Fruit fly (Drosophila melanogaster) whole organism: ENCODE measurements around the gene opa.

ENCODE experiments used
- CG8478 ChIP-seq: fragments of >200 bp; optimal IDR thresholded peaks from 2 replicates; lab custom pipeline; 2018; ENCODE audit warnings: inconsistent platforms
- Dll ChIP-seq: fragments of >200 bp; optimal IDR thresholded peaks from 2 replicates; lab custom pipeline; 2017
- EcR ChIP-seq, 2 experiments: fragments of >200 bp; optimal IDR thresholded peaks; 2 replicates each; lab custom pipeline; 2017; ENCODE audit warnings: missing biosample characterization in 2 of 2, missing genetic modification characterization in 2 of 2, missing genetic modification reagents in 2 of 2
- pan ChIP-seq: fragments of >200 bp; optimal IDR thresholded peaks from 2 replicates; lab custom pipeline; 2017
- psq ChIP-seq: fragments of >200 bp; optimal IDR thresholded peaks from 2 replicates; lab custom pipeline; 2017
- usp ChIP-seq: fragments of >200 bp; optimal IDR thresholded peaks from 2 replicates; lab custom pipeline; 2017; ENCODE audit warnings: missing biosample characterization, missing genetic modification characterization, mixed read lengths

The opa gene

DNA sequence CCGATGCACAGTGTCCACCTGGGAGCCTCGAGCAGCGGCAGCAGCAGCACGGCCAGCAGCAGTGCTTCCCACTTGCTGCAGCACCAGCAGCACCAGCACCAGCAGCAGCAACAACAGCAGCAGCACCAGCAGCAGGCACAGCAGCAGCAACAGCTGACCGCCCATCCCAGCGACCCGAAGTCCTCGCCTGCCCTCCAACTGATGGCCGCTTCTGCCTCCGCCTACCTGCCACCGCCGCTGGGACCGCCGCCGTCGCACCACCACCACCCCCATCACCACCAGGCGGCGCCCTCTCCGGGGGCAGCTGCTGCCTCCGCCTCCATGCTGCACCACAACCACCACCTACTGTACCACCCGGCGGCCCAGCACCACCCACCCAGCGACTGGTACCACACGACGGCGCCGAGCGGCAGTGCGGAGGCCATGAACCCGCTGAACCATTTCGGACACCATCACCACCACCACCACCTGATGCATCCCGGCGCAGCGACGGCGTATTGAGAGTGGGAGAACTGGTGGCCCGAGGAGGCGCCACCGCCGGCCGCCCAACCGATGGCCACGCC, 16.1 kb downstream of the opa start:
- TF ChIP-seq usp (GFP tag; lab: Kevin White, UChicago), result no peak
- no peak for TF ChIP-seq EcR (GFP tag; optimal IDR thresholded peaks at IDR 0.05; lab: Kevin White, UChicago)
- TF ChIP-seq psq (lab: Kevin White, UChicago), result no peak

dm6 chr3R:4873756-4874155, 21.1 kb downstream of the opa start:
- TF ChIP-seq CG8478 (lab: Kevin White, UChicago) (no peak), psq (lab: Kevin White, UChicago) (no peak), pan (lab: Kevin White, UChicago) (no peak), Dll (no peak), usp (GFP tag; lab: Kevin White, UChicago) (no peak), EcR (GFP tag; optimal IDR thresholded peaks at IDR 0.05; lab: Kevin White, UChicago) (no peak)

dm6 chr3R:4878433-4878832, 25.8 kb downstream of the opa start, which contains the start of gene laf:
Gene laf (minus strand): TSS chr3R:4878533.
- TF ChIP-seq pan (lab: Kevin White, UChicago) (no peak), CG8478 (lab: Kevin White, UChicago) (no peak), psq (lab: Kevin White, UChicago) (no peak), usp (GFP tag; lab: Kevin White, UChicago) (no peak), EcR (GFP tag; optimal IDR thresholded peaks at IDR 0.05; lab: Kevin White, UChicago) (no peak), Dll (no peak)

DNA sequence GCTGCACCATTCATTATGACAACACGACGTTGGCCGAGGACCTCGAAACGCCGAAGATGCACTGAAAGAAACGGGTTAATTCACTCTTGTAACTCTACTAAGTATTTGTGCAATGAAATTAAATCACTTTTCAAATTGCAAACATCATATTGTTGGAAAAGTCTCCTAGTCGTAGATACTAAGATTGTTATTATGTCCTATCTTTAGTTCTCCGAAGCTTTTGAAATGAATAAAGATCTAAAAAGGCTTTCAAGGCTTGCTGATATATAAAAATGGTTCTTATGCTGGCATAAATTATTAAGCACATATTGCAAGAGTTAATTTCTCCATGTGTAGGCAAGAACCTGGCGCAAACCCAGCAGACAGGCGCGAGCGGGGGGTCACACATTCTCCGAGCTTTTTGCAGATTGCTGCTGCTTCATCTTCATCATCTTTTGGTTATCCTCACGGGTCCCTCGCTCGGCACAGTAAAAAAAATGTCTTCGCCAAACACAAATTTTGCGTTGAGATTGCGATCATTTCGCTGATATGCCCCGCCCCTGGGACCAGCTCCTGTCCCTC, 30.7 kb downstream of the opa start:
- TF ChIP-seq EcR (GFP tag; optimal IDR thresholded peaks at IDR 0.05; lab: Kevin White, UChicago) (no peak), pan (lab: Kevin White, UChicago) (no peak), Dll (no peak), CG8478 (lab: Kevin White, UChicago) (no peak), usp (GFP tag; lab: Kevin White, UChicago) (no peak), psq (lab: Kevin White, UChicago) (no peak)

dm6 chr3R:4883864-4884263, 31.3 kb downstream of the opa start:
- TF ChIP-seq psq (lab: Kevin White, UChicago) (no peak), usp (GFP tag; lab: Kevin White, UChicago) (no peak), Dll (no peak), EcR (GFP tag; optimal IDR thresholded peaks at IDR 0.05; lab: Kevin White, UChicago) (no peak), pan (lab: Kevin White, UChicago) (no peak), CG8478 (lab: Kevin White, UChicago) (no peak)

dm6 chr3R:4886086-4886812, 33.6 kb downstream of the opa start:
- TF ChIP-seq EcR (GFP tag; optimal IDR thresholded peaks at IDR 0.05; lab: Kevin White, UChicago), result no peak
- no peak for TF ChIP-seq usp (GFP tag; lab: Kevin White, UChicago)
- no peak for TF ChIP-seq psq (lab: Kevin White, UChicago)
- TF ChIP-seq pan (lab: Kevin White, UChicago), result no peak
- TF ChIP-seq Dll, result no peak
- TF ChIP-seq CG8478 (lab: Kevin White, UChicago), result no peak

DNA sequence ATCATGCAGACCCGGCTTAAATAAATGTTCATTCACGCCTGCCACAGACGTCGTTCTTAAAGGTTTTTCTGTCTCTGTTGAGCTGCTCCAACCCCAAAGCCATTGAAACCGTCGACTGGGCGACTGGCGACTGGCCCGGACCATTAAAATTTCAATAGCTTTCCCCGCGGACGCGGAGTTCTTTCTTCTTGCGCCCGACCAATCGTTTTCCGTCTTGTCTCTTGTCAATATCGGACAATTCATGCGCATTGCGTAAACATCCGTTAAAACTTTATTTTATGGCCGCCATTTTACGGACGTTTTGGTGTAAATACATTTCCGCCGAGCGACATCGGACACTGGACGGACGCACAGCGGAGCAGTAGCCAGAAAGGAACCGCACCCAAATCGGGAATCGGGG, 42.9 kb downstream of the opa start:
- TF ChIP-seq EcR (GFP tag; optimal IDR thresholded peaks at IDR 0.05; lab: Kevin White, UChicago) (no peak), pan (lab: Kevin White, UChicago) (no peak), Dll (no peak), psq (lab: Kevin White, UChicago) (no peak), usp (GFP tag; lab: Kevin White, UChicago) (no peak), CG8478 (lab: Kevin White, UChicago) (no peak)

- TF ChIP-seq EcR (GFP tag; optimal IDR thresholded peaks at IDR 0.05; lab: Kevin White, UChicago) (no peak), CG8478 (lab: Kevin White, UChicago) (no peak), pan (lab: Kevin White, UChicago) (no peak), usp (GFP tag; lab: Kevin White, UChicago) (no peak), Dll (no peak), psq (lab: Kevin White, UChicago) (no peak)
These were observed 44.3 kb downstream of the opa start for dm6 chr3R:4896946-4897345.

DNA sequence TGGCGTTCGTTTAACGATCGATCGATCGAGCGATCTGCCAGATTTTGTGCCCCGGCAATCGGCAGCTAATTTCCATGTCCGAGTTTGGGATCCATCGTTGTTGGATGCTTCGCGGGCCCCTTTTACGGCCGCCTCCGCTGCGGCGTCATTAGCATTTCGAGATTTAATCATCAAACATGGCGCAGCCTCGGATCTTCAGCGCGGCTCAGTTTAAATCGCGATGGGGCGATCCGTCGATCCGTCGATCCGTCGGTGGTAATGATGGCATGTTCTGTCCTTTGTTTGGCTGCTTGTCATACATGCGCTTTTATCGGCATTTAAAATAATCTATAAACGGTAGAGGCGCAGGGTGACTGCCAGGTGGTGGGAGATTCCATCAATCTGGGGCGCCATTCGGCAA, 47.8 kb downstream of the opa start:
- TF ChIP-seq usp (GFP tag; lab: Kevin White, UChicago) (no peak), CG8478 (lab: Kevin White, UChicago) (no peak), Dll (no peak), psq (lab: Kevin White, UChicago) (no peak), EcR (GFP tag; optimal IDR thresholded peaks at IDR 0.05; lab: Kevin White, UChicago) (no peak), pan (lab: Kevin White, UChicago) (no peak)

DNA sequence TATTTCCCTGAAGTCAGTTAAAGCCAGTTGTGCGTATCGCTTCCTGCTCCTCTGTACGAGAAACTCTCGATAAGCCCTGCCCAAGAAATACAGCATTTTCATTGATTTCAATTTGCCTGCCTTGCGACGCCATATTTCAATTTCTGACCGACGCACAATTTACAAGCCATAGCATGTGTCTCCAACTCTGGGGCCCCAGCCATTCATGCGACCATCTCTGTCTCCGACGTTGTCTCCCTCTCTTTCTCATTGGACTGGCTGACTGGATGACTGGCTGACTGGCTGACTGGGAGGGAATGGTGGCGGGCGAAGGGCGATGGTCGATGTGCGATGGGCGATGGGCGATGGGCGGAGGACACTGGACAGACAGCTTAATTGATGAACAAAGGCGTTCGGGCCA, 48.6 kb downstream of the opa start:
- no peak for TF ChIP-seq CG8478 (lab: Kevin White, UChicago)
- no peak for TF ChIP-seq psq (lab: Kevin White, UChicago)
- no peak for TF ChIP-seq pan (lab: Kevin White, UChicago)
- no peak for TF ChIP-seq Dll
- no peak for TF ChIP-seq EcR (GFP tag; optimal IDR thresholded peaks at IDR 0.05; lab: Kevin White, UChicago)
- TF ChIP-seq usp (GFP tag; lab: Kevin White, UChicago), result no peak

DNA sequence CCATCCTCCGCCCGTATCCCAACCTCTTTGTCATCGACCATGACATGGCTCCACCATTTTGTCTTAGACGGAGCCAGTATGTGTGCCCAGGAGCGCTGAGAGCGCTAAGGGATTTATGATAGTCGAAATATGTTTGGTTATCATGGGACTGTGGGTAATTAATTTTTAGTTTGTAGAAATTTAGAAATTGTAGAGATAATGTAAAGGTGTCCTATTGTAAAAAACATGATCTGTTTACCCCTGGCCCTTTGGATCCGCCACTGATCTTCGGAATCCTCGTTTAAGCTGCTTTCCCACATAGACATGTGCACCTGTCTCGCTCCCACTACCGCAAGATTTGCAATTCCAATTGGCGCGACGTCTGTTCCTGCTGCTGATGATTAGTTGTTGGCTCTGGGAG, 49.2 kb downstream of the opa start:
- no peak for TF ChIP-seq Dll
- TF ChIP-seq usp (GFP tag; lab: Kevin White, UChicago), result no peak
- no peak for TF ChIP-seq CG8478 (lab: Kevin White, UChicago)
- TF ChIP-seq psq (lab: Kevin White, UChicago), result no peak
- TF ChIP-seq pan (lab: Kevin White, UChicago), result no peak
- no peak for TF ChIP-seq EcR (GFP tag; optimal IDR thresholded peaks at IDR 0.05; lab: Kevin White, UChicago)
